Worm (Caenorhabditis elegans) whole organism, midembryonic: ENCODE measurements around the gene deg-3.
"Not testable (repeated sequence)": the region's sequence is repeated elsewhere in the genome, so short reads cannot be mapped to it uniquely, and the experiment has no call there.

ENCODE experiments used
- T22C8.4 ChIP-seq: fragments of 200-800 bp; sonication (Bioruptor generic); IDR thresholded peaks from 2 replicates; pipeline ENCODE4 v1.3.6; 2022; ENCODE audit warnings: missing genetic modification characterization, missing compliant biosample characterization
- cog-1 ChIP-seq: sonication (generic microtip); optimal IDR thresholded peaks from 2 replicates; lab custom pipeline; 2016; ENCODE audit warnings: missing genetic modification characterization, missing compliant biosample characterization
- flt-1 ChIP-seq: fragments of 200-800 bp; sonication (Bioruptor generic); IDR thresholded peaks from 2 replicates; pipeline ENCODE4 v1.3.6; 2022; ENCODE audit warnings: missing genetic modification characterization, missing compliant biosample characterization
- klf-2 ChIP-seq: fragments of 200-800 bp; sonication (Bioruptor generic); conservative IDR thresholded peaks from 2 replicates; pipeline ENCODE4 v1.3.6; 2022; ENCODE audit warnings: missing genetic modification reagents, missing genetic modification characterization, missing compliant biosample characterization
- med-1 ChIP-seq: sonication (generic microtip); optimal IDR thresholded peaks from 2 replicates; lab custom pipeline; 2017; ENCODE audit warnings: missing genetic modification characterization, mild to moderate bottlenecking, missing compliant biosample characterization, antibody characterized with exemption, missing genetic modification reagents; ENCODE audit not compliant: insufficient read depth
- ref-1 ChIP-seq: fragments of 200-800 bp; sonication (Bioruptor generic); conservative IDR thresholded peaks from 2 replicates; pipeline ENCODE4 v1.3.6; 2022; ENCODE audit warnings: missing genetic modification reagents, missing genetic modification characterization, missing compliant biosample characterization
- tab-1 ChIP-seq: fragments of 200-800 bp; sonication (Bioruptor generic); IDR thresholded peaks from 2 replicates; pipeline ENCODE4 v1.3.6; 2022; ENCODE audit warnings: missing genetic modification characterization, missing compliant biosample characterization
- ztf-23 ChIP-seq: fragments of 200-800 bp; sonication (Bioruptor generic); IDR thresholded peaks from 2 replicates; pipeline ENCODE4 v1.3.6; 2022; ENCODE audit warnings: missing genetic modification reagents, missing genetic modification characterization, missing compliant biosample characterization
- ztf-29 ChIP-seq: fragments of 200-800 bp; sonication (Bioruptor generic); IDR thresholded peaks from 2 replicates; pipeline ENCODE4 v1.3.6; 2022; ENCODE audit warnings: missing genetic modification reagents, missing genetic modification characterization, missing compliant biosample characterization

deg-3 gene

DNA sequence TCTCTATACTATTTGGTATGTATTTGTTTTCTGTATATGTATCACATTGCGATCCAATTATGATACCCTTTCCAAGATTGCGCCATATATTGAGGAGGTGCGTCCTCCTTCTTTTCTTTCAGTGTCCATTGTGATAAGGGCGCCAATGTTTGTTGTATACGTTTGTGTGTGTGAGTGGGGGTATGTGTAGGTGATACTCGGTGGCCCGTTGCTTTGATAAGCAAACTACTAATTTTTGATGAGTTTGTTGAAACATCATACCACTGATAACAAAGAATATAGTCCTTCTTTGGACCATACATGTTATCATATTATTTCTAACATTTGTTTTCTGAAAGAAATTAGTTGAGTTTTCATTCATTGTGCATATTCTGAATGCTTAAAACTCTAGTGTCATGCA, 11.3 kb downstream of the deg-3 start:
- no peak for TF ChIP-seq flt-1
- TF ChIP-seq ztf-29 (GFP tag; lab: Robert Waterston, UW), result no peak
- no peak for TF ChIP-seq T22C8.4
- TF ChIP-seq med-1 (GFP tag; lab: Kevin White, UChicago), result no peak
- no peak for TF ChIP-seq ztf-23 (GFP tag; lab: Robert Waterston, UW)
- no peak for TF ChIP-seq ref-1 (GFP tag; lab: Robert Waterston, UW)
- no peak for TF ChIP-seq tab-1
- no peak for TF ChIP-seq cog-1 (tag; lab: Kevin White, UChicago)
- no peak for TF ChIP-seq klf-2 (GFP tag; lab: Robert Waterston, UW)

DNA sequence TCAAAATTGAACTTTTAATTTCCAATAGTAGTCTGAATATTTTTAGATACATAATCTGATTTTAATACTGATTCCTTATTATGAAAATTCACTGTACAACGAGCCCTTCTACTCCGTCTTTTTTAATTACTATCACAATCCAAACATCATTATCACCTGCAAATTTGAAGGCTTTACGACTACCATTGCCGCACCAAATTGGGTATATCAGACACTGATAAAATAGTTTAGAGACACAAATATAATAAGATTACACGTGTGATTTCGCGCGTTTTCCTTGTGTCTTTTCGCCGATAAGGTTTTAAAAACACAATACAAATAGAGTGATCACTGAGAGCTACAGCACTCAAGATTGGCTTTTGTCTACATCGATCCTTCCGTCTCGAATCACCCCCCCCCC, 11.9 kb downstream of the deg-3 start:
- TF ChIP-seq ref-1 (GFP tag; lab: Robert Waterston, UW) (no peak), ztf-29 (GFP tag; lab: Robert Waterston, UW) (no peak), ztf-23 (GFP tag; lab: Robert Waterston, UW) (no peak), flt-1 (no peak), cog-1 (tag; lab: Kevin White, UChicago) (no peak), tab-1 (no peak), T22C8.4 (no peak), klf-2 (GFP tag; lab: Robert Waterston, UW) (no peak), med-1 (GFP tag; lab: Kevin White, UChicago) (no peak)

DNA sequence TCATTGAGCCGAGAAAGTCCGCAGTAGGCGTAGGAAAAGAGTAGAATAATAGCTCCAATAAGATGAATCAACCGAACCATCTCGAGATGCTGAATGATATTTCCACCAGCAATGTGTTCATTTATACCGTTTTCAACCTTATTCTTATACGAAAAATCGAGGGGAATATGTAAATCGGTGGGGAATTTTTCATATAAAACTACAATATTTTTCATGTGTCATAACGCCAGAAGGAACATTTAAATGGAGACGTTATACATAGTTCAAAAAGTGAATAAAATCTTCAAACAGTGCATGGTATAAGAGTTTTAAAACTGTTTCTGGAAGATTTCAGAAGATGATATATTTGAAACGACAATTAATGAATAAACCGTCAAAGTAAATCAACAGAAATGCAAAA, 12.3 kb downstream of the deg-3 start, which contains the start of gene nas-19:
TSS of gene nas-19 (minus strand) at position 101 of the 400 bp plus-strand sequence.
- TF ChIP-seq ref-1 (GFP tag; lab: Robert Waterston, UW) (no peak), T22C8.4 (no peak), klf-2 (GFP tag; lab: Robert Waterston, UW) (no peak), ztf-29 (GFP tag; lab: Robert Waterston, UW) (no peak), tab-1 (no peak), ztf-23 (GFP tag; lab: Robert Waterston, UW) (no peak), med-1 (GFP tag; lab: Kevin White, UChicago) (no peak), cog-1 (tag; lab: Kevin White, UChicago) (no peak), flt-1 (no peak)

DNA sequence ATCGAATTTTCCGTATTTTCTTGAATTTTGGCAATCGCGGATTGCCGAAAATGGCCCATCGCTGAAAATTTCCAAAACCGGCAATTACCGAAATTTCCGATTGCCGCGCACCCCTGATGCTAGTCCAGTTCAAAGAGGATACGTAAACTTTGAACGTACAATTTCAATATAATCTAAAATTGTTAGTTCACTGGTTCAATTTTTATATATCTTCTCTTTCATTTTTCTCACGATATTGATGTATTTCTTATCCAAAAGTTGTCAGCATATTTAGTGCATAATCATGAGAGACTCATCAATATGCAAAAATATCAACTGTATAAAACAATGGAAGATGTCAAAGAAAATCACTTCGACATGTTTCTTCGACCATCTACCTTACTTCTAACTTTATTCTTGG, 16.3 kb downstream of the deg-3 start, which contains the start of gene nas-17:
TSS of gene nas-17 (plus strand) at position 301 of the 400 bp plus-strand sequence.
- no peak for TF ChIP-seq ztf-23 (GFP tag; lab: Robert Waterston, UW)
- TF ChIP-seq T22C8.4, result no peak
- TF ChIP-seq ref-1 (GFP tag; lab: Robert Waterston, UW), result no peak
- TF ChIP-seq cog-1 (tag; lab: Kevin White, UChicago), result no peak
- no peak for TF ChIP-seq ztf-29 (GFP tag; lab: Robert Waterston, UW)

DNA sequence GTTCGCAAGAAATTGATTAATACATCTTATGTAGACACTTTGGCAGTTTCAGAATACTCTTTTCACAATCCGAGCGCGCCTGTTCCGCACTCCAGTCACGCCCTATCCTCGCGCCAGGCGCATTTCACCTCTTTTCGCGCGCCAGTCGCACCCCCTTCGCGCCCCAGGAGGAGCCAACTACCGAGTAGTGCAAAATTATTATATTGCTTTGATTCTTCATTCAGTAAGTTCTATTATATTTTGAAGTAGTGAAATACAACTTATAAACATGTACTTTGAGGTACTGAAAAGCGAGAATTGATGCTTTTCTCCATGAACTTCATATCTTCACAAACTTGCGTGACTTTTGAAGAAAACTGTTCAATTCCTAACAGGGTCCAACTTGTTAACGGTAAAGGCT, 18.8 kb downstream of the deg-3 start, which contains the start of gene nas-18:
TSS of gene nas-18 (plus strand) at position 301 of the 400 bp plus-strand sequence.
- TF ChIP-seq tab-1; ref-1 (GFP tag; lab: Robert Waterston, UW); cog-1 (tag; lab: Kevin White, UChicago): not testable (repeated sequence)

DNA sequence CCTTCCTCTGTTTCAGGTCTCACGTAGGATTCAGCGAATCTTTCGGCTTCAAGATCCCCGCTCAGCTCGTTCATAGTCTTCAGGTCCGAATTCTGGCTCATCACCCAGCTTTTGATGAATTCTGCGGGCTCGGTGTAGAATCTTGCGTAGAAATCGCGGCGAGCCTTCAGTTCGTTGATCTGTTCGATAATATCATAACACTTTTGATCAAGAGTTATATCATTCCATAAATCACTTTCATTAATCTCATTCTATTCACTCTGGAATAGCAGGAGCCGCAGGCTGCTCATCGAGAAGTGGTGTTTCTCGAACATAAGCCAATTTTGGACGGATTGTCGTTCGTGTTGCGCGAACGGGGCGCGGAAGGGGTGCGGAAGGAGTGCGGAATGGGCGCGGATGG, 19.9 kb downstream of the deg-3 start, which contains the start of gene K03B8.4:
TSS of gene K03B8.4 (minus strand) at position 101 of the 400 bp plus-strand sequence.
- TF ChIP-seq ztf-29 (GFP tag; lab: Robert Waterston, UW); klf-2 (GFP tag; lab: Robert Waterston, UW); T22C8.4: not testable (repeated sequence)

DNA sequence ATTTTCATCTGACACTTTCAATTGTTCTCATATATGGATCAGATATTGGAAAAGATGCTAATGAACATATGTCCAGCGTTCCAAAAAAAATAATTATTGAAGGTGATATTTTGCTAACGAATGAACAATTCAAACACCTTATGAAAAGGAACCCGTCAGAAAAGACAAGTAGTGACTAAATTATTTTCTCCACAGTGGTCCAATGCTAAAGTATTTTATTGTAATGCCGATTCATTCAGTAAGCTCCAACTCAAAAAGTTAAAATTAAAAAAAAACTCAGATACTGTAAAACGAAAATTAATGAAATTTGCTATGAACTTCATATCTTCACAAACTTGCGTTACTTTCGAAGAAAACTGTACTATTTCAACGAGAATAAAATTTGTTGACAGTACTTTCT, 22.9 kb downstream of the deg-3 start, which contains the start of gene nas-16:
TSS of gene nas-16 (plus strand) at position 301 of the 400 bp plus-strand sequence.
- TF ChIP-seq cog-1 (tag; lab: Kevin White, UChicago) (no peak), tab-1 (no peak), flt-1 (no peak), T22C8.4 (no peak), klf-2 (GFP tag; lab: Robert Waterston, UW) (no peak), med-1 (GFP tag; lab: Kevin White, UChicago) (no peak), ztf-23 (GFP tag; lab: Robert Waterston, UW) (no peak), ref-1 (GFP tag; lab: Robert Waterston, UW) (no peak), ztf-29 (GFP tag; lab: Robert Waterston, UW) (no peak)

DNA sequence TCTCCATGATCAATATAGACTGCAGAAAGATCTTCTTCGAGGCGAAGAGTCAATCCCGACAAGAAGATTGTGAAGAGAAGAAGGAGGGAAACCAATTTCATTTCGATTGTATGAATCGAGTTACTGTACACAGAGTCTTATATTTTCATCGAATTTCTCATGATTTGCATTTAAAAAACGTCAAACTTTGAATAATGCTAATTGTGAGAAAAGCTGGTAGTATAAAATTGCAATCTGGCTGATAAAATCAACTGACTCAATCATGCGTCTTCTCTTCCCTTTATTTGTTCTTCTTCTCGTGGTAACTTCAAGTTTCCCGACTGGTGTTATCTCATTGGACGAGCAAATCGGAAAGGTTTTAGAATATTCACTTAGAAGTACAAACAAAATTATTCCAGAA, 24.6 kb downstream of the deg-3 start, which contains the start of the genes K03B8.11 and K03B8.14:
TSS of gene K03B8.11 (minus strand) at position 101 of the 400 bp plus-strand sequence.
TSS of gene K03B8.14 (plus strand) at position 110 of the 400 bp plus-strand sequence.
- TF ChIP-seq klf-2 (GFP tag; lab: Robert Waterston, UW) (no peak), ztf-29 (GFP tag; lab: Robert Waterston, UW) (no peak), T22C8.4 (no peak), cog-1 (tag; lab: Kevin White, UChicago) (no peak)

DNA sequence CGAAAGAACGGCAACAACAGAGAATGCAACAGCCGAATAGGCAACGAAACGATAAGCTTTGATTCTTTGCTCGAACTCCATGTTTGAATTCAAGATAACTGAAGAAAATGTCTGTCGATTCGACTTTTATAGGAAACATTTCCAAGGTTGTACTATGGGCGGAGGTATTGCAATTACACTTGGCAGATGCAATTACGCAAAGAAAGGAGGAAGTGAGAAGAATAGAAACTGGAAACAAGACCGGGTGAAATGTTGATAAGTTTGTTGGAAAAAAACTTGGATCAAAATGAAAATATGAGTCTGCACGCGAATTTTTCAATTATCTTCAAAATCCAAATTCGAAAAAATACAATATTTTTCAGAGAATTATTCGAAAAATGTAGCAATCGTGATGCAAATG, 25.2 kb downstream of the deg-3 start, which contains the start of gene col-155:
TSS of gene col-155 (minus strand) at position 101 of the 400 bp plus-strand sequence.
- no peak for TF ChIP-seq T22C8.4
- no peak for TF ChIP-seq tab-1
- TF ChIP-seq cog-1 (tag; lab: Kevin White, UChicago), result no peak
- no peak for TF ChIP-seq klf-2 (GFP tag; lab: Robert Waterston, UW)
- TF ChIP-seq med-1 (GFP tag; lab: Kevin White, UChicago), result no peak
- TF ChIP-seq ztf-23 (GFP tag; lab: Robert Waterston, UW), result no peak
- TF ChIP-seq ref-1 (GFP tag; lab: Robert Waterston, UW), result no peak
- no peak for TF ChIP-seq flt-1
- TF ChIP-seq ztf-29 (GFP tag; lab: Robert Waterston, UW), result no peak

DNA sequence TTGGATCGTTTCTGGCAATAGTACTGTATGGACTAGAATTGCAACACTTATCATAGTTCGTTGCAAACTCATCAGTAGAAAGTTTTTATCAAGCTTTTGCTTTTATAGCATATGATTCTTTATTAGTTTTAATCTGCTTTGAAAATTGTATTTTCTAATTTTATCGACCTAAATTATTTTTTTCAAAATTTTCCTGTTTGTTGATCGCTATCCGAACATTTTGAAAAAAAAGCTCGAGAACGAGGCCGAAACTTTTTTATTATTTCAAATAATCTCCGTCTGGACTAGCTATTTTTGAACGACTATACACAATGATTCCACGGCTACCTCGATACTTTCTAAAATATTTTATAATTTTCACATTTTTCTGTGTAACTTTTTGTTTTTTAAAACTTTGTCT, 28.5 kb downstream of the deg-3 start, which contains the start of gene F55C10.4:
TSS of gene F55C10.4 (plus strand) at position 301 of the 400 bp plus-strand sequence.
- no peak for TF ChIP-seq med-1 (GFP tag; lab: Kevin White, UChicago)
